Worm (Caenorhabditis elegans): ENCODE results near the gene sel-5.

sel-5 gene

DNA sequence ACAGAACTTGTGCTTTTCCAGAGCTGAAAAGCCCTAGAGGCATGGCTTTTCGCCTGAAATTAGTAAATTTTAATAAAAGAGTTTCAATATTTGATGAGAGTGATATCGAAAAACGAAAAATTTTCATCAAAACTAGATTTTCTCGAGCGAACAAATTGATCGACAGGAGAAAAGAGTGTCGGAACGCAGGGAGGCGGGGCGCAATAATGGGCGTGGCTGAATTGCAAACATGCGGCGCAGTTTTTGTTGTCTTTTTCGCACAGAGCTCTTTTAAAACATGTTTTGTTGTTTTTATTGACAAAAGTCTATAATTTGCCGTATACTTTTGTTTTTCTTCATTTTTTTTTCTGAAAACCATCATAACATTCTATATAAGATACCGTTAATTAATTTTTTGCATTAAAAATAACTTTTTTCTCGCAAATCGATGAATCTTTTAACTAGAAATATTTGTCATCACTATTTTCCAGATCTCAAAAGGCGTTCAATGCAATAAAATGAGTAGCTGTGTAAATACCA, at the start of gene sel-5, which contains the start of gene wdr-48:
Gene sel-5 (minus strand): TSS at position 53 of the 519 bp plus-strand sequence.
Gene wdr-48 (plus strand): TSS at position 469 of the 519 bp plus-strand sequence.
- peak; percentile 28 for TF ChIP-seq nhr-80 (tag; optimal IDR thresholded peaks at IDR 0.05)
- TF ChIP-seq attf-5 (GFP tag; optimal IDR thresholded peaks at IDR 0.05): peak; percentile 15
- no peak for TF ChIP-seq bed-1 (GFP tag; IDR thresholded peaks at IDR 0.05)
- TF ChIP-seq rpc-1 (optimal IDR thresholded peaks at IDR 0.05): no peak
- TF ChIP-seq rpc-1 (tag; optimal IDR thresholded peaks at IDR 0.05): no peak
- peak; percentile 52 for TF ChIP-seq F23B12.7 (tag; optimal IDR thresholded peaks at IDR 0.05; ENCODE audit: insufficient read depth)
- TF ChIP-seq snpc-4 (GFP tag; optimal IDR thresholded peaks at IDR 0.05): no peak
- peak in 2 of 4 experiments; percentile 22 to 26 for TF ChIP-seq snpc-4 (tag; optimal IDR thresholded peaks at IDR 0.05)

DNA sequence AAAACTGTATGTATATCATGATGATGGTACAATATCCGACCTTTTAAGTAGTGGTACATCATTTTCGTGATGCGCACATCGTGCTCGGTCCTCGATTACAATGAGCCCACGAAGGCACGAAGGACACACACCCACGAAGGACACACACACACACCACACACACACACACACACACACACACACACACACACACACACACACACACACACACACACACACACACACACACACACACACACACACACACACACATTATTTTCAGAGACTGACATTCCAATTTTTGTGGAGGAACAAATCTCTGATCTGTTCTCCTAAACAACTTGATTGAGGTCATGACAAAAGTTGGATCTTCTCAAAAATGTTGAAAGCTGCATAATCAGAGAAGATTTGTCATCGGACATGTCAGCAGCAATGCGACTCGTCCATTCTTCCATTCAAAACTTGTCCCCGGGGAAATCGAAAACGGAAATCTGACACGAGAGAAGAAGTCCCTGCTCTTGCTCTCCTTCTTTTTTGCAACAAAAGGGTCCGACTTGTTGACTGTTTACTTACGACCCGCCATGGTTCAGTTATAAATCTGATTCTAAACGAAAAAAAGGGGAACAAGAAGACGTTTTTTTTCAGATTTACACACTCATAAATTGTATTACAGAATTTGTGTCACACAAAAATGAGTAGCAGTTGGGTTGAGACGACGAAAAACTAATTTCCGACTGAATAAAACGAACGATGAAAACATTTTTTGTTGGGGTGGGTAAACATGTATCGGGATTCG, 48.1 kb upstream of the sel-5 start:
- TF ChIP-seq ztf-18 (tag; optimal IDR thresholded peaks at IDR 0.05): peak; percentile 2
- TF ChIP-seq egrh-3 (GFP tag; IDR thresholded peaks at IDR 0.05): peak; percentile 82
- 0 out of 2 replicates have a peak, but pooled peaks have one; percentile 3 for TF ChIP-seq hmg-1.2 (GFP tag; IDR thresholded peaks at IDR 0.05)
- peak; percentile 38 for TF ChIP-seq chd-7 (tag; optimal IDR thresholded peaks at IDR 0.05)
- TF ChIP-seq K12H6.12 (tag; optimal IDR thresholded peaks at IDR 0.05): no peak
- no peak for TF ChIP-seq hsf-1 (GFP tag; IDR thresholded peaks at IDR 0.05)
- TF ChIP-seq lir-1 (GFP tag; conservative IDR thresholded peaks at IDR 0.05): peak; percentile 76
- TF ChIP-seq Y56A3A.18 (GFP tag; IDR thresholded peaks at IDR 0.05): no peak
- TF ChIP-seq F57A8.1 (GFP tag; optimal IDR thresholded peaks at IDR 0.05): peak; percentile 25
- no peak for TF ChIP-seq fkh-3 (tag; optimal IDR thresholded peaks at IDR 0.05)
- peak; percentile 50 for TF ChIP-seq ztf-3 (GFP tag; optimal IDR thresholded peaks at IDR 0.05)
- peak; percentile 49; the same call in 1 of the 2 replicates for TF ChIP-seq dox-1 (GFP tag; IDR thresholded peaks at IDR 0.05)
- peak; percentile 29 for TF ChIP-seq lsl-1 (GFP tag; optimal IDR thresholded peaks at IDR 0.05)
- no peak for TF ChIP-seq ztf-28 (GFP tag; IDR thresholded peaks at IDR 0.05)
- no peak for TF ChIP-seq egl-44 (GFP tag; IDR thresholded peaks at IDR 0.05)
- TF ChIP-seq T26A5.8 (tag; optimal IDR thresholded peaks at IDR 0.05): no peak
- no peak for TF ChIP-seq F55B11.4 (tag; optimal IDR thresholded peaks at IDR 0.05; ENCODE audit: borderline replicate concordance, insufficient read depth)
- TF ChIP-seq Y53G8AR.9 (GFP tag; conservative IDR thresholded peaks at IDR 0.05): no peak

DNA sequence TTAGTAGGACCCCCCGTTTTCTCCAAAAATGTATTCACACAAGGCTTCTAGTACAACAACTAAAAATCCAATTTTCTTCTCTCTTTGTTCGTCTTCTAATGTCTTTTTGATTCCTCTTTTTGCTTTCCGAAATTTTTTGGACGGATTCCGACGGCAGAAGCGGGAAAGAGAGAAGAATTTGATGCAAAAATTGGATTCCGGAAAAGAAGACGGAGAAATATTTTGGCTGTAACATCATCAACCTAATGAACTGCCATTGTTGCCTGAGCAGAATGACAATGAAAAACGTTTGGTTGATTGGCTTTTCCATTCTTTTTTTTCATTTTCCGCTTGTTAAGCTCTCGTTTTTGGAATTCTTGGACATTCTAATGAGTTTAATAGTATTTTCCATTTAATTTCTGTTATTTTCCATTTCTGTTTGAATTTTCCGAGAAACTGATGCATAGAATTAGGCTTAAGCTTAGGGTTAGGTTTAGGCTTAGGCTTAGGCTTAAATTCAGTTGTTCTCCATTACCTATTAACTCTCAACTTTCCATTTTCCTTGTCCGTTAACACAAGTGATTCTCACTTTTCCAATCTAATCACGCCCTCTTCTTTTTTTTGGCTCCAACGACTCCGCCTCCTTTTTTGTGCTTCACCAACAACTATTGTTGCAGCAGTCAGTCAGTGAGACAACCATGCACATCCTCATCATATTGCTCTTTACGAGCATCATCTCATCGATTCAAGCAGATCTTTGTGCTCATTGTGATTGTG, 44.3 kb upstream of the sel-5 start, which contains the start of gene lron-5:
Gene lron-5 (plus strand): TSS at position 655 of the 756 bp plus-strand sequence.
- TF ChIP-seq nfya-2 (GFP tag; IDR thresholded peaks at IDR 0.05) (no peak), nfyb-1 (GFP tag; IDR thresholded peaks at IDR 0.05) (no peak), dox-1 (GFP tag; IDR thresholded peaks at IDR 0.05) (no peak), F52B5.7 (tag; optimal IDR thresholded peaks at IDR 0.05) (no peak), lsl-1 (GFP tag; optimal IDR thresholded peaks at IDR 0.05) (no peak), C17E4.6 (GFP tag; IDR thresholded peaks at IDR 0.05) (no peak), D2030.7 (GFP tag; IDR thresholded peaks at IDR 0.05) (no peak), ztf-26 (tag; optimal IDR thresholded peaks at IDR 0.05) (no peak), somi-1 (GFP tag; optimal IDR thresholded peaks at IDR 0.05) (no peak)

All from whole organism, young adult.